Worm (Caenorhabditis elegans): Measurements from ENCODE around the gene K12B6.4.

ce11 chrV:6319358-6319757 lies 38.3 kb upstream of the K12B6.4 start:
- TF ChIP-seq ceh-2 (tag; optimal IDR thresholded peaks at IDR 0.05) (no peak), npax-4 (tag; optimal IDR thresholded peaks at IDR 0.05) (no peak)
